Worm (Caenorhabditis elegans): ENCODE results near the gene C02B10.3.

- TF ChIP-seq lir-3 (tag; optimal IDR thresholded peaks at IDR 0.05; ENCODE audit: poor library complexity) (peak; percentile 28), unc-62 (GFP tag; optimal IDR thresholded peaks at IDR 0.05) (no peak), aly-2 (tag; optimal IDR thresholded peaks at IDR 0.05) (no peak), mdl-1 (tag; optimal IDR thresholded peaks at IDR 0.05) (peak in 1 of 2 experiments; percentile 81), skn-1 (tag; optimal IDR thresholded peaks at IDR 0.05) (no peak), unc-130 (tag; optimal IDR thresholded peaks at IDR 0.05) (no peak), dpl-1 (GFP tag; optimal IDR thresholded peaks at IDR 0.05) (no peak), lin-13 (GFP tag; optimal IDR thresholded peaks at IDR 0.05) (no peak), efl-1 (optimal IDR thresholded peaks at IDR 0.05) (no peak), efl-1 (GFP tag; optimal IDR thresholded peaks at IDR 0.05 in 1 of 2) (peak in 1 of 2 experiments; percentile 85), elt-3 (tag; optimal IDR thresholded peaks at IDR 0.05) (no peak), rnt-1 (tag; optimal IDR thresholded peaks at IDR 0.05) (peak; percentile 24), nhr-76 (tag; optimal IDR thresholded peaks at IDR 0.05) (no peak), elt-2 (tag; optimal IDR thresholded peaks at IDR 0.05) (no peak), blmp-1 (tag; optimal IDR thresholded peaks at IDR 0.05) (peak; percentile 86)
Observed at ce11 chrIV:5088814-5089322, 14.2 kb downstream of the C02B10.3 start, which contains the start of gene ivd-1.

Data from whole organism, L1 larva.